Worm (Caenorhabditis elegans) whole organism, L3 larva: ENCODE results near the gene C26D10.6.

Source experiments
- ZK546.5 ChIP-seq: sonication (generic microtip); optimal IDR thresholded peaks from 2 replicates; lab custom pipeline; 2017; ENCODE audit warnings: missing biosample characterization, missing genetic modification characterization
- aly-2 ChIP-seq: fragments of 150-350 bp; optimal IDR thresholded peaks from 2 replicates; lab custom pipeline; 2014; ENCODE audit warnings: missing biosample characterization, missing genetic modification characterization
- ama-1 ChIP-seq: fragments of 150-350 bp; optimal IDR thresholded peaks from 2 replicates; lab custom pipeline; 2018
- ceh-82 ChIP-seq: fragments of 150-350 bp; optimal IDR thresholded peaks from 2 replicates; lab custom pipeline; 2014; ENCODE audit warnings: missing biosample characterization, missing genetic modification characterization
- ceh-9 ChIP-seq: sonication (generic microtip); optimal IDR thresholded peaks from 2 replicates; lab custom pipeline; 2018; ENCODE audit warnings: missing biosample characterization, missing genetic modification characterization
- daf-12 ChIP-seq: fragments of 150-350 bp; optimal IDR thresholded peaks from 2 replicates; lab custom pipeline; 2014; ENCODE audit warnings: missing biosample characterization, missing genetic modification reagents, missing genetic modification characterization
- egl-5 ChIP-seq: fragments of 150-350 bp; optimal IDR thresholded peaks from 2 replicates; lab custom pipeline; 2017; ENCODE audit warnings: missing biosample characterization, missing genetic modification reagents, missing genetic modification characterization, inconsistent platforms
- elt-1 ChIP-seq: fragments of 150-350 bp; optimal IDR thresholded peaks from 2 replicates; lab custom pipeline; 2014; ENCODE audit warnings: missing biosample characterization, missing genetic modification characterization
- elt-3 ChIP-seq, 3 experiments: fragments of 150-350 bp in 1 of 3; sonication (generic microtip) in 2 of 3; optimal IDR thresholded peaks; 2 replicates in 2 of 3; 4 replicates in 1 of 3; lab custom pipeline; 2014 to 2017; ENCODE audit warnings: missing biosample characterization in 3 of 3, missing genetic modification characterization in 3 of 3
- fos-1 ChIP-seq: fragments of 150-350 bp; optimal IDR thresholded peaks from 2 replicates; lab custom pipeline; 2014; ENCODE audit warnings: missing biosample characterization, missing genetic modification characterization
- hmg-11 ChIP-seq: sonication (generic microtip); optimal IDR thresholded peaks from 2 replicates; lab custom pipeline; 2016; ENCODE audit warnings: missing genetic modification characterization, missing compliant biosample characterization
- jun-1 ChIP-seq: fragments of 150-350 bp; optimal IDR thresholded peaks from 2 replicates; lab custom pipeline; 2014; ENCODE audit warnings: missing biosample characterization, missing genetic modification reagents, missing genetic modification characterization
- lin-39 ChIP-seq: fragments of 150-350 bp; optimal IDR thresholded peaks from 2 replicates; lab custom pipeline; 2018; ENCODE audit warnings: missing biosample characterization, missing genetic modification reagents, missing genetic modification characterization
- lsy-12 ChIP-seq: sonication (generic microtip); optimal IDR thresholded peaks from 2 replicates; lab custom pipeline; 2016; ENCODE audit warnings: mild to moderate bottlenecking, missing genetic modification characterization, missing compliant biosample characterization
- mdl-1 ChIP-seq: fragments of 150-350 bp; optimal IDR thresholded peaks from 2 replicates; lab custom pipeline; 2014; ENCODE audit warnings: missing biosample characterization, missing genetic modification characterization
- mml-1 ChIP-seq: fragments of 150-350 bp; sonication (generic microtip); optimal IDR thresholded peaks from 3 replicates; lab custom pipeline; 2014; ENCODE audit warnings: missing biosample characterization, missing genetic modification characterization
- nfya-1 ChIP-seq: sonication (generic microtip); optimal IDR thresholded peaks from 2 replicates; lab custom pipeline; 2017; ENCODE audit warnings: missing genetic modification characterization, mild to moderate bottlenecking, missing compliant biosample characterization, antibody characterized with exemption, moderate library complexity; ENCODE audit not compliant: insufficient read depth
- nhr-11 ChIP-seq: fragments of 150-350 bp; optimal IDR thresholded peaks from 2 replicates; lab custom pipeline; 2014; ENCODE audit warnings: missing biosample characterization, missing genetic modification characterization
- nhr-12 ChIP-seq: fragments of 150-350 bp; optimal IDR thresholded peaks from 2 replicates; lab custom pipeline; 2014; ENCODE audit warnings: missing biosample characterization, missing genetic modification characterization
- nhr-25 ChIP-seq: sonication (generic microtip); optimal IDR thresholded peaks from 2 replicates; lab custom pipeline; 2017; ENCODE audit warnings: missing biosample characterization, missing genetic modification characterization
- nhr-28 ChIP-seq: fragments of 150-350 bp; optimal IDR thresholded peaks from 2 replicates; lab custom pipeline; 2014; ENCODE audit warnings: missing biosample characterization, missing genetic modification characterization
- nhr-43 ChIP-seq: sonication (generic microtip); optimal IDR thresholded peaks from 2 replicates; lab custom pipeline; 2016; ENCODE audit warnings: mild to moderate bottlenecking, missing genetic modification characterization, missing compliant biosample characterization; ENCODE audit not compliant: poor library complexity, severe bottlenecking
- nhr-67 ChIP-seq: fragments of 150-350 bp; optimal IDR thresholded peaks from 2 replicates; lab custom pipeline; 2014; ENCODE audit warnings: missing biosample characterization, missing genetic modification characterization
- nhr-76 ChIP-seq: fragments of 150-350 bp; sonication (generic microtip); optimal IDR thresholded peaks from 5 replicates; lab custom pipeline; 2014; ENCODE audit warnings: missing biosample characterization, missing genetic modification characterization
- nhr-77 ChIP-seq: fragments of 150-350 bp; optimal IDR thresholded peaks from 2 replicates; lab custom pipeline; 2014; ENCODE audit warnings: missing biosample characterization, missing genetic modification characterization
- pha-4 ChIP-seq: fragments of 150-350 bp; optimal IDR thresholded peaks from 2 replicates; lab custom pipeline; 2014; ENCODE audit warnings: missing biosample characterization, missing genetic modification reagents, missing genetic modification characterization
- pqm-1 ChIP-seq: fragments of 150-350 bp; optimal IDR thresholded peaks from 2 replicates; lab custom pipeline; 2017; ENCODE audit warnings: missing biosample characterization, missing genetic modification characterization, inconsistent platforms
- tbx-2 ChIP-seq: sonication (generic microtip); optimal IDR thresholded peaks from 2 replicates; lab custom pipeline; 2016; ENCODE audit warnings: mild to moderate bottlenecking, missing genetic modification characterization, missing compliant biosample characterization
- unc-62 ChIP-seq: fragments of 150-350 bp; sonication (generic microtip); optimal IDR thresholded peaks from 4 replicates; lab custom pipeline; 2014; ENCODE audit warnings: missing biosample characterization, missing genetic modification reagents, missing genetic modification characterization
- zag-1 ChIP-seq: fragments of 150-350 bp; optimal IDR thresholded peaks from 2 replicates; lab custom pipeline; 2014; ENCODE audit warnings: missing biosample characterization, missing genetic modification characterization
- ztf-11 ChIP-seq: fragments of 150-350 bp; optimal IDR thresholded peaks from 2 replicates; lab custom pipeline; 2014; ENCODE audit warnings: missing biosample characterization, missing genetic modification characterization
- ztf-4 ChIP-seq: fragments of 150-350 bp; optimal IDR thresholded peaks from 2 replicates; lab custom pipeline; 2014; ENCODE audit warnings: missing biosample characterization, missing genetic modification characterization

Gene C26D10.6

DNA sequence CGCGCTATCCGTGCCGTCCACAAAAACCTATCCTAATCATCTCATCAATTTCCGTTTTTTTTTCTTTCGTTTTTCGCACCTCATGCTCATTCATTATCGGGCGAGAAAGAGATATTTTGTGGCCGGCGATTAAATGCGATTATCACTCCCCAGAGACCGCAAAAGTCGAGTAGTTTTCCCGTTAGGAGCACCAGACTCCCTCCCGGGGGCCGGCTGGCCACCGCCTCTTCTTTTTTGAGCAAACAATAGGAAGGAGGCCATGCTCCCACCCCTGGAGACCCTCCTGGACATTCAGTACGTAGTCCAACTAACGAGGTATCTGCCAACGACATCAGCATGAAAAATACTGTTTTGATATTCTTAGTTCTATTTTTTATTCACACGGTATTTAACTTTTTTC, 6.0 kb upstream of the C26D10.6 start, which contains the start of gene M195.2:
Gene M195.2, plus strand, starts transcription at position 301 of the 400 bp plus-strand sequence.
- TF ChIP-seq elt-1 (tag; lab: Kevin White, UChicago) (no peak), nhr-12 (tag; lab: Kevin White, UChicago) (no peak), ZK546.5 (no peak), pha-4 (tag; lab: Kevin White, UChicago) (no peak), nhr-28 (no peak), tbx-2 (tag; lab: Kevin White, UChicago) (no peak), egl-5 (tag; lab: Kevin White, UChicago) (no peak), ama-1 (lab: Kevin White, UChicago) (no peak), ztf-11 (tag; lab: Kevin White, UChicago) (no peak), lin-39 (tag; lab: Kevin White, UChicago) (no peak), unc-62 (no peak), nhr-77 (tag; lab: Kevin White, UChicago) (no peak), jun-1 (tag; lab: Kevin White, UChicago) (no peak)
- TF ChIP-seq, all 47 proteins: peak for 0

DNA sequence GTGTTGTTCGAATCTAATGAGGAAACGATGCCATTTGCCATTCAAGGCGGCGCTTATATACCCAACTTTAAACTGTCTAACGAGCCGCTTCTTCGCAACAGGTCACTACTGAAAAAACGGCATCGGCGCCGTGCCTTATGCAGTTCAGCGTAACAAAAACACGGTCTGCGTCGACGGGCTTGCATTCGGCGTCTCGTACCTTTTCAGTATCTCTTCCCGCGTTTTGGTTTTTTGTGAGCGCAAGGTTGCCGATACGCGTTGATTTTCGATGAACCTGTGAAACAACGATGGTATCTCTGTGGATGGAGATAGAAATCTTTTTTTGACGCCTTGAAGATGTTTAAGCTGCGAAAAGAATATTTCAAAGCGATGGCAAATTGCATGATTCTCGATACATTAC, 4.8 kb upstream of the C26D10.6 start, which contains the start of gene col-77:
Gene col-77, minus strand, starts transcription at position 32 of the 400 bp plus-strand sequence.
- no peak for TF ChIP-seq aly-2 (tag; lab: Kevin White, UChicago)
- TF ChIP-seq nhr-25: peak; percentile 56

DNA sequence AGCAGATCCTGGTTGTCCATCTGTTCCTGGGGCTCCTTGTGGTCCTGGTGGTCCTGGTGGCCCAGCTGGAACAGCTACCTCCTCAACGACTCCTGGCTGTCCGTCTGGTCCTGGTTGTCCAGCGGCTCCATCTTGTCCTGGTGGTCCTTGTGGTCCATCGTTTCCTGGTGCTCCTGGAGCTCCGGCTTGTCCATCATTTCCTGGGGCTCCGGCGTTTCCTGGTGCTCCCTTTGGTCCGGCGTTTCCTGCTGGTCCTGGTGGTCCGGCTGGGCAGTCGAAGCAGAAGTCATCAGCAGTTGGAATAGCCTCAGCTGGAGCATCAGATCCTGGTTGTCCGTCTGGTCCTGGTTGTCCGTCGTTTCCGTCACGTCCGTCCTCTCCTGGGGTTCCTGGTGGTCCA, 4.0 kb upstream of the C26D10.6 start:
- TF ChIP-seq tbx-2 (tag; lab: Kevin White, UChicago): no peak
- TF ChIP-seq ama-1 (lab: Kevin White, UChicago): no peak
- no peak for TF ChIP-seq jun-1 (tag; lab: Kevin White, UChicago)
- no peak for TF ChIP-seq nhr-67 (tag; lab: Kevin White, UChicago)
- TF ChIP-seq lsy-12 (tag; lab: Kevin White, UChicago): no peak
- TF ChIP-seq ceh-9 (tag; lab: Kevin White, UChicago): no peak
- no peak for TF ChIP-seq ztf-4
- TF ChIP-seq hmg-11 (tag; lab: Kevin White, UChicago): no peak
- TF ChIP-seq nhr-28: no peak

DNA sequence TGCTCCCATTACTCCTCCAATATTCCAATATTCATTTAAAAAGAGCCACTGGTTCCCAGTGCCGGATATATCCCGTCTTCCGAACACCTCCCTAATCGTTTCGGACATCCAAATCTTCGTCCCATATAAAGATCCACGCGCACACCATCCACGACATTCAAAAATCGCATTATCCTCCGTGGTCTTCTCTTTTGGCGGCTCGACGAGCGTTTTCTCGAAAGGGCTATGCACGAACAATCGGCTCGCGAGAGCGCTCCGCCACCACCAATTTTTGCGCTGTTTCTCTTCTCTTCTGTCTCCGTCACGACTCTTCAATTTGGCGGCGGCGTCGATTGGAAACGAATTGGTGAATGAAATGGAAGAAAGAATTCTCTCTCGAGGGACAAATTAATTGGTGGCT, 1.2 kb downstream of the C26D10.6 start:
- no peak for TF ChIP-seq zag-1 (tag; lab: Kevin White, UChicago)
- TF ChIP-seq nhr-76: no peak
- no peak for TF ChIP-seq lsy-12 (tag; lab: Kevin White, UChicago)
- TF ChIP-seq nhr-28: no peak
- TF ChIP-seq nhr-11 (tag; lab: Kevin White, UChicago): no peak
- no peak for TF ChIP-seq ama-1 (lab: Kevin White, UChicago)
- TF ChIP-seq tbx-2 (tag; lab: Kevin White, UChicago): no peak
- peak; percentile 30 for TF ChIP-seq nfya-1 (tag; lab: Kevin White, UChicago)
- no peak for TF ChIP-seq unc-62
- no peak for TF ChIP-seq fos-1
- TF ChIP-seq pqm-1 (tag; lab: Kevin White, UChicago): no peak
- peak; percentile 7 for TF ChIP-seq lin-39 (tag; lab: Kevin White, UChicago)
- no peak for TF ChIP-seq hmg-11 (tag; lab: Kevin White, UChicago)
- no peak for TF ChIP-seq mdl-1 (tag; lab: Kevin White, UChicago)
- no peak for TF ChIP-seq jun-1 (tag; lab: Kevin White, UChicago)

ce11 chrII:8346384-8346783, 8.1 kb downstream of the C26D10.6 start, which contains the start of gene eff-1:
Gene eff-1, plus strand, starts transcription at chrII:8346684.
- TF ChIP-seq ama-1 (lab: Kevin White, UChicago): no peak
- no peak for TF ChIP-seq daf-12 (tag; lab: Kevin White, UChicago)
- no peak for TF ChIP-seq ztf-11 (tag; lab: Kevin White, UChicago)
- TF ChIP-seq fos-1: no peak
- TF ChIP-seq lin-39 (tag; lab: Kevin White, UChicago): no peak
- no peak for TF ChIP-seq ceh-82 (tag; lab: Kevin White, UChicago)
- TF ChIP-seq nhr-12 (tag; lab: Kevin White, UChicago): no peak
- TF ChIP-seq elt-3 (tag; optimal IDR thresholded peaks at IDR 0.05; lab: Kevin White, UChicago): no peak

ce11 chrII:8345613-8346012, 8.9 kb downstream of the C26D10.6 start:
- no peak for TF ChIP-seq mml-1 (tag; lab: Kevin White, UChicago)
- peak; percentile 33 for TF ChIP-seq nhr-43
